Fruit fly (Drosophila melanogaster): ENCODE data around the gene Taf10b.

Taf10b gene

DNA sequence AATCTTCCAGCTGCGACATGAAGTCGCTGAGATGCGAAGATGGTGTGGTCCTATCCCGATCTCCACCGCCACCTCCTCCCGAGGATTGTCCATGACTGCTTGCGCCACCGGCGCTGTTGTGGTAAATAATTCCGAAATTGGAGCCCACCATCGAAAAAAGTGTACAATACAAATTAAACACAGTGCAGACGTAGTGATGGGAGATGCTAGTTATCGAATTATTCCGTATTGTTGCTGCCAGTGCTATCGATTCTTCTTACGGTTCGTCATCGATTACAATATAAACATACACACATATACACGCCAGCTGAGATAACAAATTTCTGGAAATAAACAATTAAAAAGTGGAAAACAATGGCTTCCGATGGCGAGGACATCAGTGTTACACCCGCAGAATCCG, at the start of gene Taf10b, which contains the start of gene Taf10 (continued):
- no peak for TF ChIP-seq grau (tag; optimal IDR thresholded peaks at IDR 0.05)
- peak; percentile 71 for TF ChIP-seq CG4617 (GFP tag; optimal IDR thresholded peaks at IDR 0.05; ENCODE audit: borderline replicate concordance)
- no peak for TF ChIP-seq sob (GFP tag; IDR thresholded peaks at IDR 0.05)
- peak; percentile 83 for TF ChIP-seq sna (GFP tag; IDR thresholded peaks at IDR 0.05; ENCODE audit: partially characterized antibody)
- peak; percentile 79 for TF ChIP-seq tna (GFP tag; IDR thresholded peaks at IDR 0.05; ENCODE audit: partially characterized antibody)
- TF ChIP-seq CG8388 (GFP tag; optimal IDR thresholded peaks at IDR 0.05): peak; percentile 56
- TF ChIP-seq CG30020 (tag; optimal IDR thresholded peaks at IDR 0.05): peak; percentile 40
- TF ChIP-seq Med (GFP tag): peak; percentile 75
- TF ChIP-seq unc-4 (GFP tag; IDR thresholded peaks at IDR 0.05; ENCODE audit: partially characterized antibody): peak; percentile 87
- no peak for TF ChIP-seq ATbp (GFP tag; optimal IDR thresholded peaks at IDR 0.05)
- TF ChIP-seq CG9932 (GFP tag; IDR thresholded peaks at IDR 0.05): peak; percentile 41; the same call in 1 of the 2 replicates
- TF ChIP-seq lilli (GFP tag; optimal IDR thresholded peaks at IDR 0.05): peak; percentile 16
- TF ChIP-seq bbx (GFP tag; IDR thresholded peaks at IDR 0.05; ENCODE audit: partially characterized antibody): peak; percentile 89
- TF ChIP-seq Rx (GFP tag; IDR thresholded peaks at IDR 0.05): no peak
- TF ChIP-seq Opbp (GFP tag; IDR thresholded peaks at IDR 0.05; ENCODE audit: partially characterized antibody): peak; percentile 90
- 0 out of 2 replicates have a peak, but pooled peaks have one; percentile 48 for TF ChIP-seq CG32767 (GFP tag; IDR thresholded peaks at IDR 0.05)
- TF ChIP-seq Dref (GFP tag; IDR thresholded peaks at IDR 0.05): peak; percentile 97
- peak; percentile 19 for TF ChIP-seq gfzf (GFP tag; optimal IDR thresholded peaks at IDR 0.05)
- peak; percentile 4 for TF ChIP-seq CG17385 (GFP tag; optimal IDR thresholded peaks at IDR 0.05)
- peak; percentile 75 for TF ChIP-seq BEAF-32 (GFP tag; optimal IDR thresholded peaks at IDR 0.05)
- peak; percentile 33 for TF ChIP-seq sug (tag; optimal IDR thresholded peaks at IDR 0.05)
- peak; percentile 18 for TF ChIP-seq Ets97D (GFP tag; optimal IDR thresholded peaks at IDR 0.05)
- no peak for TF ChIP-seq Fer2 (tag; optimal IDR thresholded peaks at IDR 0.05)
- TF ChIP-seq chinmo (GFP tag; IDR thresholded peaks at IDR 0.05; ENCODE audit: partially characterized antibody): peak; percentile 88; the same call in 3 of the 4 replicates
- no peak for TF ChIP-seq pum (GFP tag; optimal IDR thresholded peaks at IDR 0.05)
- TF ChIP-seq cwo (GFP tag; optimal IDR thresholded peaks at IDR 0.05): no peak
- peak; percentile 73 for TF ChIP-seq cg (GFP tag; optimal IDR thresholded peaks at IDR 0.05)
- TF ChIP-seq Bdp1 (GFP tag; optimal IDR thresholded peaks at IDR 0.05): no peak
- TF ChIP-seq vvl (GFP tag; IDR thresholded peaks at IDR 0.05): peak; percentile 57
- peak; percentile 76 for TF ChIP-seq CG34376 (GFP tag; optimal IDR thresholded peaks at IDR 0.05)
- TF ChIP-seq crp (GFP tag; optimal IDR thresholded peaks at IDR 0.05): peak in 1 of 2 experiments; percentile 75
- TF ChIP-seq nom (GFP tag; optimal IDR thresholded peaks at IDR 0.05): no peak
- TF ChIP-seq CG17829 (tag; optimal IDR thresholded peaks at IDR 0.05): peak; percentile 24
- TF ChIP-seq CG12391 (tag; optimal IDR thresholded peaks at IDR 0.05): peak; percentile 13

DNA sequence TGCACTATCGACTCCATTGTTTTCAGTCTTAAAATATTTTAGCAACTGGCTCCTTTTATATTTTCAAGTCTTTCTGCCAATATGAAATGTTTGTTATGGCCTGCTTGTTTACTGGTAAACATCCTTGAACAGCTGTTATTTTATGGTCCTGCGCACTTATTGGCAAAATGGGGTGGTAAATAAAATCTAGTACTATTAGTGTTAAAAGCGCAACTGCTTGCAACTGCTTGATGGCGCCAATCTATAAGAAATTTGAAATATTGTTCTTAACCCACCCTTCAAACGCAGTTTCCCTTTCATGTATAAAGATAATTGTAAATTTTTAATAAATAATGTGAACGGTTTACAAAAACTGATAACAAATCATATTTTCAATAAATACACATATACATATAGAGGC, 48.0 kb upstream of the Taf10b start, which contains the start of gene G6P:
Gene G6P, minus strand, starts transcription at position 88 of the 400 bp plus-strand sequence.
- TF ChIP-seq CG14667 (GFP tag; IDR thresholded peaks at IDR 0.05): no peak
- TF ChIP-seq seq (GFP tag; IDR thresholded peaks at IDR 0.05): peak; percentile 42; the same call in 1 of the 2 replicates
- no peak for TF ChIP-seq CG14965 (GFP tag; optimal IDR thresholded peaks at IDR 0.05; ENCODE audit: borderline replicate concordance)
- TF ChIP-seq ATbp (GFP tag; optimal IDR thresholded peaks at IDR 0.05): no peak
- no peak for TF ChIP-seq oc (tag; optimal IDR thresholded peaks at IDR 0.05)
- no peak for TF ChIP-seq cato (GFP tag; optimal IDR thresholded peaks at IDR 0.05; ENCODE audit: borderline replicate concordance)
- TF ChIP-seq E2f2 (GFP tag; IDR thresholded peaks at IDR 0.05): peak; percentile 75
- no peak for TF ChIP-seq CG17802 (tag; optimal IDR thresholded peaks at IDR 0.05)
- TF ChIP-seq bsh (GFP tag; optimal IDR thresholded peaks at IDR 0.05): no peak
- no peak for TF ChIP-seq CG1647 (GFP tag; optimal IDR thresholded peaks at IDR 0.05)
- peak; percentile 100 for TF ChIP-seq ewg (GFP tag; optimal IDR thresholded peaks at IDR 0.05)
- TF ChIP-seq CG2199 (GFP tag; IDR thresholded peaks at IDR 0.05): no peak
- TF ChIP-seq pzg (GFP tag; optimal IDR thresholded peaks at IDR 0.05): peak; percentile 15
- peak; percentile 70 for TF ChIP-seq Dp (GFP tag; optimal IDR thresholded peaks at IDR 0.05)
- peak in 1 of 2 experiments; percentile 70 for TF ChIP-seq crp (GFP tag; optimal IDR thresholded peaks at IDR 0.05)
- TF ChIP-seq zfh1 (GFP tag; IDR thresholded peaks at IDR 0.05): no peak
- TF ChIP-seq CG7786 (GFP tag; optimal IDR thresholded peaks at IDR 0.05): no peak
- no peak for TF ChIP-seq CG12769 (tag; optimal IDR thresholded peaks at IDR 0.05)

Data from whole organism, embryonic.